Worm (Caenorhabditis elegans) whole organism, young adult: ENCODE measurements around the gene sta-2.

Source experiments
- attf-5 ChIP-seq: fragments of 200-800 bp; sonication (Bioruptor generic); optimal IDR thresholded peaks from 2 replicates; lab custom pipeline; 2018; ENCODE audit warnings: mild to moderate bottlenecking, missing genetic modification characterization, missing compliant biosample characterization
- lin-54 ChIP-seq: fragments of 200-800 bp; sonication (Bioruptor generic); optimal IDR thresholded peaks from 2 replicates; lab custom pipeline; 2018; ENCODE audit warnings: mild to moderate bottlenecking, missing genetic modification characterization, missing compliant biosample characterization

ce11 chrV:9740858-9741257, at the start of gene sta-2:
- TF ChIP-seq lin-54 (GFP tag; lab: Kevin White, UChicago) (no peak), attf-5 (GFP tag; lab: Kevin White, UChicago) (no peak)
